Fruit fly (Drosophila melanogaster): ENCODE data around the gene ND-51.

ND-51 gene

DNA sequence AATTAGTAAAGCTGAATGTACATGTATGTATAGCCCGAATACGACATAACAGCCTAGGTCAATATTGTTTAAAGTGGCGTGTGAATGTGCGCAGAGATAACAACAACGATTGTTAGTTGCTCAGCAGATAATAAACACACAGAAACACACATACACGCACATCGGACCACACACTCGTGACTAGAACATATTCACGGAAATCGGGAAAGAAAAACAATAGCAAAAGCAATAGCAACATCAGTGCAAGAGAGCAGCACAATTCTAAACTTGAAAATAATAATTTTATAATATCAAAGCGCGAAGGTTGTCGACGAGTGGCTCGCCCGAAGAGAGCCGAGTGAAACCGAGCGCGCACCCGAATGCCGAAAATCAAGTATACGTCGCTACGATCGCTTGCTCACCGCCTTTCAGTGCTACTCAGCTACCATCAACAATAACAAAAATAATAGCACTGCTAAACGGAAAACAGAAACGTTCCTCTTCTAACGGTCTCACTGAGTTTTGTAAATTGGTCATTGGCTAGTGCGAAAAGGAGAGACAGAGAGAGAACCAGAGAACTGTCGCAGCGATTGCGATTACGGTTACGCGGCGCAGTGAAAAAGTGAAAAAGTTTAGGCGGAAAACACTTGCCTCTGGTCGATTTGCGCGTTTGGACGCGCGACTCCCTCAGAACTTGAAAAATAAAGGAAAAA is 20.5 kb upstream of the ND-51 start (continued):
- TF ChIP-seq prd (optimal IDR thresholded peaks at IDR 0.05) (no peak), prd (GFP tag; IDR thresholded peaks at IDR 0.05) (no peak), Sry-β (GFP tag; optimal IDR thresholded peaks at IDR 0.05) (no peak), CG11504 (tag; optimal IDR thresholded peaks at IDR 0.05) (no peak), chn (GFP tag; optimal IDR thresholded peaks at IDR 0.05) (no peak), onecut (GFP tag; IDR thresholded peaks at IDR 0.05) (no peak), Usf (GFP tag; optimal IDR thresholded peaks at IDR 0.05) (no peak), CG4424 (GFP tag; optimal IDR thresholded peaks at IDR 0.05) (no peak), CG14860 (GFP tag; IDR thresholded peaks at IDR 0.05; ENCODE audit: partially characterized antibody) (no peak), CG4360 (GFP tag; IDR thresholded peaks at IDR 0.05) (no peak), dmrt11E (tag; optimal IDR thresholded peaks at IDR 0.05) (no peak), CG15601 (tag; optimal IDR thresholded peaks at IDR 0.05) (no peak), z (GFP tag; IDR thresholded peaks at IDR 0.05) (no peak), Hmr (GFP tag; optimal IDR thresholded peaks at IDR 0.05) (peak; percentile 76), Pdp1 (GFP tag; optimal IDR thresholded peaks at IDR 0.05) (peak in 1 of 2 experiments; percentile 70), gro (GFP tag; optimal IDR thresholded peaks at IDR 0.05) (no peak), CG15514 (GFP tag; optimal IDR thresholded peaks at IDR 0.05) (no peak), zen2 (GFP tag; IDR thresholded peaks at IDR 0.05; ENCODE audit: partially characterized antibody) (no peak), CG2199 (GFP tag; IDR thresholded peaks at IDR 0.05) (0 out of 3 replicates have a peak, but pooled peaks have one; percentile 24), gcm2 (GFP tag; optimal IDR thresholded peaks at IDR 0.05) (no peak), Spps (tag; optimal IDR thresholded peaks at IDR 0.05) (no peak), ATbp (GFP tag; optimal IDR thresholded peaks at IDR 0.05) (no peak), CG31365 (tag; optimal IDR thresholded peaks at IDR 0.05) (no peak), tup (GFP tag; optimal IDR thresholded peaks at IDR 0.05) (no peak), CG4820 (GFP tag; optimal IDR thresholded peaks at IDR 0.05) (no peak), Mes4 (GFP tag; optimal IDR thresholded peaks at IDR 0.05) (no peak), org-1 (GFP tag; optimal IDR thresholded peaks at IDR 0.05) (no peak), slbo (GFP tag; IDR thresholded peaks at IDR 0.05) (no peak), E2f2 (GFP tag; IDR thresholded peaks at IDR 0.05) (no peak), toy (GFP tag; IDR thresholded peaks at IDR 0.05) (no peak), Hr3 (GFP tag; optimal IDR thresholded peaks at IDR 0.05) (no peak), peb (GFP tag; IDR thresholded peaks at IDR 0.05) (no peak), CG6813 (GFP tag; optimal IDR thresholded peaks at IDR 0.05) (no peak), CG1603 (tag; optimal IDR thresholded peaks at IDR 0.05) (peak; percentile 19), en (GFP tag; optimal IDR thresholded peaks at IDR 0.05) (no peak), fu2 (GFP tag; optimal IDR thresholded peaks at IDR 0.05) (no peak), shn (GFP tag; optimal IDR thresholded peaks at IDR 0.05) (no peak), croc (GFP tag; conservative IDR thresholded peaks at IDR 0.05) (no peak), D19A (tag; optimal IDR thresholded peaks at IDR 0.05) (no peak), CG4282 (GFP tag; optimal IDR thresholded peaks at IDR 0.05) (no peak), gsb-n (tag; optimal IDR thresholded peaks at IDR 0.05) (peak; percentile 1), CG11247 (GFP tag; IDR thresholded peaks at IDR 0.05) (no peak), lbe (GFP tag; optimal IDR thresholded peaks at IDR 0.05) (peak; percentile 24), odd (GFP tag; optimal IDR thresholded peaks at IDR 0.05) (no peak), run (tag; optimal IDR thresholded peaks at IDR 0.05) (no peak), CG1024 (GFP tag; IDR thresholded peaks at IDR 0.05) (no peak), Nf-YB (GFP tag; optimal IDR thresholded peaks at IDR 0.05) (peak; percentile 18), ab (GFP tag; optimal IDR thresholded peaks at IDR 0.05) (no peak), CG13296 (GFP tag; optimal IDR thresholded peaks at IDR 0.05) (peak; percentile 53), Doc3 (GFP tag; IDR thresholded peaks at IDR 0.05; ENCODE audit: partially characterized antibody) (no peak)
